Fruit fly (Drosophila melanogaster) whole organism, embryonic: ENCODE measurements around the gene P58IPK.
A peak's percentile ranks its signal among the peaks of the same experiment; 100 is the strongest.

Experiments
- BEAF-32 ChIP-seq: fragments of 200-800 bp; sonication (Bioruptor generic); optimal IDR thresholded peaks from 3 replicates; lab custom pipeline; 2017; ENCODE audit warnings: missing biosample characterization, missing genetic modification characterization, mild to moderate bottlenecking, moderate library complexity, missing genetic modification reagents
- CG10267 ChIP-seq: fragments of 200-800 bp; sonication (Bioruptor generic); optimal IDR thresholded peaks from 2 replicates; lab custom pipeline; 2018; ENCODE audit warnings: missing biosample characterization, mild to moderate bottlenecking, missing genetic modification characterization, moderate library complexity
- CG10959 ChIP-seq: fragments of 200-800 bp; sonication (Bioruptor generic); IDR thresholded peaks from 2 replicates; pipeline ENCODE4 v1.3.6; 2022; ENCODE audit warnings: missing biosample characterization, missing genetic modification characterization
- CG11085 ChIP-seq: fragments of 200-800 bp; sonication (Bioruptor generic); IDR thresholded peaks from 2 replicates; pipeline ENCODE4 v1.3.6; 2022; ENCODE audit warnings: missing biosample characterization, missing genetic modification characterization
- CG11398 ChIP-seq: fragments of 200-800 bp; sonication (Bioruptor generic); optimal IDR thresholded peaks from 2 replicates; lab custom pipeline; 2016; ENCODE audit warnings: missing biosample characterization, missing genetic modification characterization
- CG12659 ChIP-seq: fragments of 200-800 bp; sonication (Bioruptor generic); optimal IDR thresholded peaks from 3 replicates; lab custom pipeline; 2017; ENCODE audit warnings: mild to moderate bottlenecking, missing biosample characterization, missing genetic modification reagents, missing genetic modification characterization
- CG13287 ChIP-seq: fragments of 200-800 bp; sonication (Bioruptor generic); IDR thresholded peaks from 2 replicates; pipeline ENCODE4 v1.3.6; 2022; ENCODE audit warnings: missing biosample characterization, missing genetic modification characterization; ENCODE audit not compliant: partially characterized antibody
- CG2116 ChIP-seq: fragments of 200-800 bp; sonication (Bioruptor generic); optimal IDR thresholded peaks from 3 replicates; lab custom pipeline; 2018; ENCODE audit warnings: missing biosample characterization, mild to moderate bottlenecking, missing genetic modification characterization
- CG33557 ChIP-seq: fragments of 200-800 bp; sonication (Bioruptor generic); optimal IDR thresholded peaks from 2 replicates; lab custom pipeline; 2019; ENCODE audit warnings: missing biosample characterization, mild to moderate bottlenecking, missing genetic modification characterization, moderate library complexity
- CG34376 ChIP-seq: fragments of 200-800 bp; sonication (Bioruptor generic); optimal IDR thresholded peaks from 2 replicates; lab custom pipeline; 2018; ENCODE audit warnings: missing biosample characterization, mild to moderate bottlenecking, missing genetic modification characterization
- CG4328 ChIP-seq: fragments of 200-800 bp; sonication (Bioruptor generic); optimal IDR thresholded peaks from 3 replicates; lab custom pipeline; 2017; ENCODE audit warnings: missing biosample characterization, missing genetic modification reagents, missing genetic modification characterization
- CG5953 ChIP-seq: fragments of 200-800 bp; sonication (Bioruptor generic); IDR thresholded peaks from 2 replicates; pipeline ENCODE4 v1.3.6; 2022; ENCODE audit warnings: missing biosample characterization, missing genetic modification characterization
- CG8290 ChIP-seq, 3 experiments: fragments of 200-800 bp; sonication (Bioruptor generic); optimal IDR thresholded peaks; 2 replicates each; lab custom pipeline; 2016 to 2019; ENCODE audit warnings: missing biosample characterization in 3 of 3, missing genetic modification characterization in 3 of 3, mild to moderate bottlenecking in 2 of 3, moderate library complexity in 1 of 3
- CG9609 ChIP-seq: fragments of 200-800 bp; sonication (Bioruptor generic); optimal IDR thresholded peaks from 3 replicates; lab custom pipeline; 2016; ENCODE audit warnings: missing biosample characterization, missing genetic modification characterization
- D ChIP-seq, 2 experiments: fragments of 200-800 bp in 1 of 2; fragments of >200 bp in 1 of 2; sonication (Bioruptor generic) in 1 of 2; optimal IDR thresholded peaks; 2 replicates in 1 of 2; 3 replicates in 1 of 2; lab custom pipeline; 2017; ENCODE audit warnings: mild to moderate bottlenecking in 1 of 2, missing biosample characterization in 1 of 2, missing genetic modification characterization in 1 of 2, missing genetic modification reagents in 1 of 2
- Dek ChIP-seq: fragments of 200-800 bp; sonication (Bioruptor generic); optimal IDR thresholded peaks from 3 replicates; lab custom pipeline; 2019; ENCODE audit warnings: missing biosample characterization, mild to moderate bottlenecking, missing genetic modification characterization, moderate library complexity
- Dref ChIP-seq: fragments of 200-800 bp; sonication (Bioruptor generic); IDR thresholded peaks from 2 replicates; pipeline ENCODE4 v1.3.6; 2022; ENCODE audit warnings: missing biosample characterization, missing genetic modification characterization
- E2f2 ChIP-seq: fragments of 200-800 bp; sonication (Bioruptor generic); IDR thresholded peaks from 2 replicates; pipeline ENCODE4 v1.3.6; 2022; ENCODE audit warnings: missing biosample characterization, missing genetic modification characterization
- Ets97D ChIP-seq: fragments of 200-800 bp; sonication (Bioruptor generic); optimal IDR thresholded peaks from 3 replicates; lab custom pipeline; 2016; ENCODE audit warnings: missing biosample characterization, missing genetic modification characterization
- HLH3B ChIP-seq: fragments of 200-800 bp; sonication (Bioruptor generic); IDR thresholded peaks from 2 replicates; pipeline ENCODE4 v1.3.6; 2022; ENCODE audit warnings: missing biosample characterization, missing genetic modification characterization
- Hr39 ChIP-seq: fragments of >200 bp; optimal IDR thresholded peaks from 2 replicates; lab custom pipeline; 2017
- MESR4 ChIP-seq: fragments of 200-800 bp; sonication (Bioruptor generic); optimal IDR thresholded peaks from 2 replicates; lab custom pipeline; 2018; ENCODE audit warnings: missing biosample characterization, mild to moderate bottlenecking, missing genetic modification characterization, moderate library complexity
- Max ChIP-seq: fragments of 200-800 bp; sonication (Bioruptor generic); optimal IDR thresholded peaks from 2 replicates; lab custom pipeline; 2016; ENCODE audit warnings: missing biosample characterization, mild to moderate bottlenecking, missing genetic modification characterization
- Nf-YC ChIP-seq: fragments of 200-800 bp; optimal IDR thresholded peaks from 3 replicates; lab custom pipeline; 2019; ENCODE audit warnings: missing biosample characterization, mild to moderate bottlenecking, missing genetic modification characterization, moderate library complexity
- Optix ChIP-seq: fragments of 200-800 bp; sonication (Bioruptor generic); IDR thresholded peaks from 3 replicates; pipeline ENCODE4 v1.3.6; 2022; ENCODE audit warnings: missing biosample characterization, missing genetic modification characterization
- Side ChIP-seq: fragments of 200-800 bp; sonication (Bioruptor generic); optimal IDR thresholded peaks from 2 replicates; lab custom pipeline; 2016; ENCODE audit warnings: missing biosample characterization, missing genetic modification characterization
- Sin3A ChIP-seq: fragments of >200 bp; optimal IDR thresholded peaks from 2 replicates; lab custom pipeline; 2018
- Sry-δ ChIP-seq: fragments of 200-800 bp; sonication (Bioruptor generic); optimal IDR thresholded peaks from 2 replicates; lab custom pipeline; 2016; ENCODE audit warnings: missing biosample characterization, missing genetic modification characterization
- Xbp1 ChIP-seq: fragments of 200-800 bp; sonication (Bioruptor generic); optimal IDR thresholded peaks from 3 replicates; lab custom pipeline; 2016; ENCODE audit warnings: missing biosample characterization, mild to moderate bottlenecking, missing genetic modification characterization
- YL-1 ChIP-seq: fragments of 200-800 bp; sonication (Bioruptor generic); optimal IDR thresholded peaks from 3 replicates; lab custom pipeline; 2017; ENCODE audit warnings: missing biosample characterization, mild to moderate bottlenecking, missing genetic modification characterization
- ara ChIP-seq: fragments of 200-800 bp; sonication (Bioruptor generic); IDR thresholded peaks from 2 replicates; pipeline ENCODE4 v1.3.6; 2022; ENCODE audit warnings: missing biosample characterization, missing genetic modification characterization
- bbx ChIP-seq: fragments of 200-800 bp; sonication (Bioruptor generic); IDR thresholded peaks from 2 replicates; pipeline ENCODE4 v1.3.6; 2022; ENCODE audit warnings: missing biosample characterization, missing genetic modification characterization; ENCODE audit not compliant: partially characterized antibody
- cg ChIP-seq: fragments of 200-800 bp; sonication (Bioruptor generic); optimal IDR thresholded peaks from 3 replicates; lab custom pipeline; 2019; ENCODE audit warnings: missing biosample characterization, mild to moderate bottlenecking, missing genetic modification characterization, moderate library complexity
- dm ChIP-seq: fragments of 200-800 bp; sonication (Bioruptor generic); optimal IDR thresholded peaks from 3 replicates; lab custom pipeline; 2016; ENCODE audit warnings: missing biosample characterization, missing genetic modification characterization
- gfzf ChIP-seq: fragments of 200-800 bp; sonication (Bioruptor generic); optimal IDR thresholded peaks from 2 replicates; lab custom pipeline; 2016; ENCODE audit warnings: missing biosample characterization, mild to moderate bottlenecking, missing genetic modification characterization, moderate library complexity
- gro ChIP-seq: fragments of 200-800 bp; sonication (Bioruptor generic); optimal IDR thresholded peaks from 2 replicates; lab custom pipeline; 2016; ENCODE audit warnings: missing biosample characterization, missing genetic modification characterization
- hkb ChIP-seq, 2 experiments: fragments of 200-800 bp in 1 of 2; fragments of >200 bp in 1 of 2; sonication (Bioruptor generic) in 1 of 2; IDR thresholded peaks in 1 of 2; optimal IDR thresholded peaks in 1 of 2; 2 replicates each; pipeline versions ENCODE4 v1.3.6 to Lab custom; 2017 to 2022; ENCODE audit warnings: missing biosample characterization in 1 of 2, missing genetic modification characterization in 1 of 2
- lbe ChIP-seq: fragments of 200-800 bp; sonication (Bioruptor generic); optimal IDR thresholded peaks from 2 replicates; lab custom pipeline; 2016; ENCODE audit warnings: missing biosample characterization, mild to moderate bottlenecking, missing genetic modification characterization
- mld ChIP-seq: fragments of 200-800 bp; sonication (Bioruptor generic); IDR thresholded peaks from 3 replicates; pipeline ENCODE4 v1.3.6; 2022; ENCODE audit warnings: missing biosample characterization, missing genetic modification characterization; ENCODE audit not compliant: partially characterized antibody
- phol ChIP-seq: fragments of 200-800 bp; sonication (Bioruptor generic); optimal IDR thresholded peaks from 3 replicates; lab custom pipeline; 2018; ENCODE audit warnings: missing biosample characterization, mild to moderate bottlenecking, missing genetic modification characterization, moderate library complexity
- psq ChIP-seq: fragments of 200-800 bp; sonication (Bioruptor generic); optimal IDR thresholded peaks from 2 replicates; lab custom pipeline; 2017; ENCODE audit warnings: missing biosample characterization, missing genetic modification characterization
- sens ChIP-seq: fragments of 200-800 bp; sonication (Bioruptor generic); peaks from one replicate; lab custom pipeline; 2016; ENCODE audit warnings: missing biosample characterization, missing genetic modification characterization
- sens-2 ChIP-seq: fragments of 200-800 bp; sonication (Bioruptor generic); IDR thresholded peaks from 2 replicates; pipeline ENCODE4 v1.3.6; 2022; ENCODE audit warnings: missing biosample characterization, missing genetic modification characterization
- sna ChIP-seq: fragments of 200-800 bp; sonication (Bioruptor generic); IDR thresholded peaks from 2 replicates; pipeline ENCODE4 v1.3.6; 2022; ENCODE audit warnings: missing biosample characterization, missing genetic modification characterization; ENCODE audit not compliant: partially characterized antibody
- stwl ChIP-seq: fragments of 200-800 bp; sonication (Bioruptor generic); optimal IDR thresholded peaks from 3 replicates; lab custom pipeline; 2018; ENCODE audit warnings: missing biosample characterization, mild to moderate bottlenecking, missing genetic modification characterization, moderate library complexity
- tgo ChIP-seq: fragments of 200-800 bp; sonication (Bioruptor generic); IDR thresholded peaks from 3 replicates; pipeline ENCODE4 v1.3.6; 2022; ENCODE audit warnings: missing biosample characterization, missing genetic modification characterization
- tll ChIP-seq, 2 experiments: fragments of 200-800 bp in 1 of 2; fragments of >200 bp in 1 of 2; sonication (Bioruptor generic) in 1 of 2; optimal IDR thresholded peaks; 2 replicates each; lab custom pipeline; 2017 to 2019; ENCODE audit warnings: missing biosample characterization in 2 of 2, missing genetic modification characterization in 2 of 2, mild to moderate bottlenecking in 1 of 2, moderate library complexity in 1 of 2
- trh ChIP-seq: fragments of 200-800 bp; sonication (Bioruptor generic); optimal IDR thresholded peaks from 2 replicates; lab custom pipeline; 2016; ENCODE audit warnings: missing biosample characterization, missing genetic modification characterization

The P58IPK gene

dm6 chr3R:9628036-9628435 is 41.3 kb downstream of the P58IPK start (continued):
- no peak for TF ChIP-seq CG11398 (GFP tag; lab: Kevin White, UChicago)
- TF ChIP-seq psq (GFP tag; lab: Kevin White, UChicago): no peak
- TF ChIP-seq D (optimal IDR thresholded peaks at IDR 0.05; lab: Kevin White, UChicago): peak; percentile 13
- TF ChIP-seq D (GFP tag; optimal IDR thresholded peaks at IDR 0.05; lab: Kevin White, UChicago): no peak
- no peak for TF ChIP-seq sens-2 (GFP tag; lab: Robert Waterston, UW)
- 0 out of 2 replicates have a peak, but pooled peaks have one; percentile 25 for TF ChIP-seq ara
- TF ChIP-seq Side: no peak
- TF ChIP-seq CG11085 (GFP tag; lab: Robert Waterston, UW): no peak
- TF ChIP-seq Optix (GFP tag; lab: Robert Waterston, UW): 0 out of 3 replicates have a peak, but pooled peaks have one; percentile 21
- TF ChIP-seq mld (GFP tag; lab: Robert Waterston, UW): 0 out of 3 replicates have a peak, but pooled peaks have one; percentile 18
- no peak for TF ChIP-seq CG10267 (tag; lab: Kevin White, UChicago)

dm6 chr3R:9628607-9629006 is 41.9 kb downstream of the P58IPK start:
- TF ChIP-seq hkb (optimal IDR thresholded peaks at IDR 0.05; lab: Kevin White, UChicago) (no peak), hkb (GFP tag; IDR thresholded peaks at IDR 0.05; lab: Robert Waterston, UW) (no peak), CG4328 (no peak), dm (peak; percentile 66), Nf-YC (peak; percentile 57), Hr39 (no peak), HLH3B (GFP tag; lab: Robert Waterston, UW) (no peak), CG10267 (tag; lab: Kevin White, UChicago) (peak; percentile 3), CG10959 (no peak), bbx (GFP tag; lab: Robert Waterston, UW) (peak; percentile 11; the same call in 1 of the 2 replicates), gro (GFP tag; lab: Kevin White, UChicago) (peak; percentile 4), CG5953 (GFP tag; lab: Robert Waterston, UW) (no peak), Dek (no peak), tll (GFP tag; optimal IDR thresholded peaks at IDR 0.05; lab: Kevin White, UChicago) (peak in 1 of 2 experiments; percentile 3), MESR4 (GFP tag; lab: Kevin White, UChicago) (peak; percentile 8), CG34376 (GFP tag; lab: Kevin White, UChicago) (peak; percentile 23), cg (GFP tag; lab: Kevin White, UChicago) (no peak), sna (GFP tag; lab: Robert Waterston, UW) (no peak), tgo (GFP tag; lab: Robert Waterston, UW) (no peak), trh (GFP tag; lab: Kevin White, UChicago) (no peak), Sry-δ (GFP tag; lab: Kevin White, UChicago) (peak; percentile 8), stwl (tag; lab: Kevin White, UChicago) (peak; percentile 59), YL-1 (GFP tag; lab: Kevin White, UChicago) (peak; percentile 80), Sin3A (lab: Kevin White, UChicago) (no peak), CG13287 (GFP tag; lab: Robert Waterston, UW) (peak; percentile 74), sens (GFP tag; lab: Kevin White, UChicago) (peak; percentile 80), BEAF-32 (GFP tag; lab: Kevin White, UChicago) (peak; percentile 65), Max (GFP tag; lab: Kevin White, UChicago) (peak; percentile 63), CG12659 (GFP tag; lab: Kevin White, UChicago) (no peak), Dref (GFP tag; lab: Robert Waterston, UW) (peak; percentile 40; the same call in 1 of the 2 replicates), Xbp1 (GFP tag; lab: Kevin White, UChicago) (peak; percentile 24), E2f2 (GFP tag; lab: Robert Waterston, UW) (peak; percentile 76), Ets97D (GFP tag; lab: Kevin White, UChicago) (peak; percentile 29), CG8290 (GFP tag; optimal IDR thresholded peaks at IDR 0.05; lab: Kevin White, UChicago) (no peak), CG8290 (tag; optimal IDR thresholded peaks at IDR 0.05; lab: Kevin White, UChicago) (peak in 1 of 2 experiments; percentile 13), gfzf (GFP tag; lab: Kevin White, UChicago) (peak; percentile 8), phol (tag; lab: Kevin White, UChicago) (peak; percentile 76), CG9609 (GFP tag; lab: Kevin White, UChicago) (no peak), CG33557 (GFP tag; lab: Kevin White, UChicago) (no peak), lbe (peak; percentile 33), CG2116 (GFP tag; lab: Kevin White, UChicago) (peak; percentile 32)
